Worm (Caenorhabditis elegans): ENCODE data around the gene acdh-11.

acdh-11 gene

ce11 chrIII:10599699-10600098, 33.6 kb downstream of the acdh-11 start:
- TF ChIP-seq R02D3.7 (tag; optimal IDR thresholded peaks at IDR 0.05) (no peak), ceh-16 (tag; optimal IDR thresholded peaks at IDR 0.05) (no peak), ztf-11 (tag; optimal IDR thresholded peaks at IDR 0.05) (no peak), ceh-9 (tag; optimal IDR thresholded peaks at IDR 0.05) (no peak), fkh-2 (tag; optimal IDR thresholded peaks at IDR 0.05) (no peak), ceh-28 (tag; optimal IDR thresholded peaks at IDR 0.05) (peak; percentile 38), nhr-11 (tag; optimal IDR thresholded peaks at IDR 0.05) (no peak), unc-62 (GFP tag; optimal IDR thresholded peaks at IDR 0.05) (no peak), lin-39 (tag; optimal IDR thresholded peaks at IDR 0.05) (peak; percentile 61), jun-1 (tag; optimal IDR thresholded peaks at IDR 0.05) (peak; percentile 53), unc-39 (tag; optimal IDR thresholded peaks at IDR 0.05) (no peak), lsy-12 (tag; optimal IDR thresholded peaks at IDR 0.05) (no peak), ama-1 (optimal IDR thresholded peaks at IDR 0.05) (peak; percentile 36), nhr-12 (tag; optimal IDR thresholded peaks at IDR 0.05) (no peak), nhr-76 (tag; optimal IDR thresholded peaks at IDR 0.05) (no peak), snpc-4 (tag; optimal IDR thresholded peaks at IDR 0.05) (peak; percentile 71), sea-2 (GFP tag; optimal IDR thresholded peaks at IDR 0.05) (peak; percentile 67), mdl-1 (tag; optimal IDR thresholded peaks at IDR 0.05) (no peak), ceh-82 (tag; optimal IDR thresholded peaks at IDR 0.05) (no peak), pqm-1 (tag; optimal IDR thresholded peaks at IDR 0.05) (peak; percentile 11), aly-2 (tag; optimal IDR thresholded peaks at IDR 0.05) (no peak), elt-1 (tag; optimal IDR thresholded peaks at IDR 0.05) (no peak), eor-1 (tag; optimal IDR thresholded peaks at IDR 0.05) (no peak), ZK546.5 (tag; optimal IDR thresholded peaks at IDR 0.05) (no peak), ztf-4 (tag; optimal IDR thresholded peaks at IDR 0.05) (no peak), nhr-43 (tag; optimal IDR thresholded peaks at IDR 0.05; ENCODE audit: poor library complexity, severe bottlenecking) (peak; percentile 43), nhr-237 (tag; optimal IDR thresholded peaks at IDR 0.05) (no peak), daf-12 (tag; optimal IDR thresholded peaks at IDR 0.05) (no peak), lin-15B (tag; optimal IDR thresholded peaks at IDR 0.05) (peak; percentile 78), mml-1 (tag; optimal IDR thresholded peaks at IDR 0.05) (no peak), egl-27 (tag; optimal IDR thresholded peaks at IDR 0.05) (no peak), zag-1 (tag; optimal IDR thresholded peaks at IDR 0.05) (no peak), nhr-25 (tag; optimal IDR thresholded peaks at IDR 0.05) (peak; percentile 64), fos-1 (tag; optimal IDR thresholded peaks at IDR 0.05) (peak; percentile 24), hmg-11 (tag; optimal IDR thresholded peaks at IDR 0.05) (peak; percentile 69), tbx-2 (tag; optimal IDR thresholded peaks at IDR 0.05) (no peak), nhr-67 (tag; optimal IDR thresholded peaks at IDR 0.05) (no peak), nfya-1 (tag; optimal IDR thresholded peaks at IDR 0.05; ENCODE audit: insufficient read depth) (peak; percentile 77), elt-2 (tag; optimal IDR thresholded peaks at IDR 0.05) (peak; percentile 39), nhr-23 (tag; optimal IDR thresholded peaks at IDR 0.05) (peak; percentile 72), fkh-10 (GFP tag; optimal IDR thresholded peaks at IDR 0.05) (no peak), egl-5 (tag; optimal IDR thresholded peaks at IDR 0.05) (no peak), pha-4 (tag; optimal IDR thresholded peaks at IDR 0.05) (peak; percentile 93), skn-1 (tag; optimal IDR thresholded peaks at IDR 0.05) (no peak), nhr-28 (tag; optimal IDR thresholded peaks at IDR 0.05) (no peak), nhr-77 (tag; optimal IDR thresholded peaks at IDR 0.05) (no peak), elt-3 (tag; optimal IDR thresholded peaks at IDR 0.05) (no peak)

ce11 chrIII:10600138-10600626, 34.1 kb downstream of the acdh-11 start, which contains the start of gene epg-6:
epg-6 (minus strand) TSS chrIII:10600188.
- no peak for TF ChIP-seq ceh-9 (tag; optimal IDR thresholded peaks at IDR 0.05)
- TF ChIP-seq lin-39 (tag; optimal IDR thresholded peaks at IDR 0.05) = no peak
